Worm (Caenorhabditis elegans): ENCODE results near the gene C44B7.7.

The C44B7.7 gene

ce11 chrII:6858201-6858600 lies 21.8 kb downstream of the C44B7.7 start, which contains the start of gene dnj-5:
dnj-5 (minus strand) TSS chrII:6858301.
- no peak for TF ChIP-seq fos-1 (tag; optimal IDR thresholded peaks at IDR 0.05)
- no peak for TF ChIP-seq hmg-11 (tag; optimal IDR thresholded peaks at IDR 0.05)
- no peak for TF ChIP-seq fkh-10 (GFP tag; optimal IDR thresholded peaks at IDR 0.05)
- no peak for TF ChIP-seq nhr-67 (tag; optimal IDR thresholded peaks at IDR 0.05)
- TF ChIP-seq unc-62 (GFP tag; optimal IDR thresholded peaks at IDR 0.05) = no peak
- no peak for TF ChIP-seq ZK546.5 (tag; optimal IDR thresholded peaks at IDR 0.05)
- no peak for TF ChIP-seq lsy-12 (tag; optimal IDR thresholded peaks at IDR 0.05)
- TF ChIP-seq lin-15B (tag; optimal IDR thresholded peaks at IDR 0.05) = no peak
- TF ChIP-seq nhr-23 (tag; optimal IDR thresholded peaks at IDR 0.05) = no peak
- no peak for TF ChIP-seq ceh-16 (tag; optimal IDR thresholded peaks at IDR 0.05)
- TF ChIP-seq elt-3 (tag; optimal IDR thresholded peaks at IDR 0.05) = no peak
- TF ChIP-seq fkh-2 (tag; optimal IDR thresholded peaks at IDR 0.05) = no peak
- TF ChIP-seq nhr-25 (tag; optimal IDR thresholded peaks at IDR 0.05) = no peak
- TF ChIP-seq ceh-9 (tag; optimal IDR thresholded peaks at IDR 0.05) = no peak
- no peak for TF ChIP-seq ceh-28 (tag; optimal IDR thresholded peaks at IDR 0.05)
- TF ChIP-seq egl-27 (tag; optimal IDR thresholded peaks at IDR 0.05) = no peak

ce11 chrII:6853059-6853466 lies 26.9 kb downstream of the C44B7.7 start:
- TF ChIP-seq nhr-76 (tag; optimal IDR thresholded peaks at IDR 0.05) = no peak
- peak; percentile 20 for TF ChIP-seq ceh-28 (tag; optimal IDR thresholded peaks at IDR 0.05)
- no peak for TF ChIP-seq fkh-10 (GFP tag; optimal IDR thresholded peaks at IDR 0.05)
- TF ChIP-seq egl-27 (tag; optimal IDR thresholded peaks at IDR 0.05) = peak; percentile 94
- peak; percentile 31 for TF ChIP-seq pqm-1 (tag; optimal IDR thresholded peaks at IDR 0.05)
- peak; percentile 5 for TF ChIP-seq ceh-82 (tag; optimal IDR thresholded peaks at IDR 0.05)
- peak; percentile 78 for TF ChIP-seq lsy-12 (tag; optimal IDR thresholded peaks at IDR 0.05)
- peak; percentile 36 for TF ChIP-seq tbx-2 (tag; optimal IDR thresholded peaks at IDR 0.05)
- peak; percentile 37 for TF ChIP-seq ztf-4 (tag; optimal IDR thresholded peaks at IDR 0.05)
- TF ChIP-seq snpc-4 (tag; optimal IDR thresholded peaks at IDR 0.05) = peak; percentile 3
- TF ChIP-seq daf-12 (tag; optimal IDR thresholded peaks at IDR 0.05) = no peak
- TF ChIP-seq elt-3 (tag; optimal IDR thresholded peaks at IDR 0.05) = peak in 1 of 3 experiments; percentile 39
- no peak for TF ChIP-seq elt-1 (tag; optimal IDR thresholded peaks at IDR 0.05)
- peak; percentile 12 for TF ChIP-seq R02D3.7 (tag; optimal IDR thresholded peaks at IDR 0.05)
- TF ChIP-seq ztf-11 (tag; optimal IDR thresholded peaks at IDR 0.05) = no peak
- TF ChIP-seq zag-1 (tag; optimal IDR thresholded peaks at IDR 0.05) = no peak
- TF ChIP-seq ama-1 (optimal IDR thresholded peaks at IDR 0.05) = peak; percentile 55
- no peak for TF ChIP-seq mdl-1 (tag; optimal IDR thresholded peaks at IDR 0.05)
- no peak for TF ChIP-seq fos-1 (tag; optimal IDR thresholded peaks at IDR 0.05)
- no peak for TF ChIP-seq mml-1 (tag; optimal IDR thresholded peaks at IDR 0.05)
- peak; percentile 35 for TF ChIP-seq nhr-11 (tag; optimal IDR thresholded peaks at IDR 0.05)
- TF ChIP-seq nhr-25 (tag; optimal IDR thresholded peaks at IDR 0.05) = peak; percentile 56
- TF ChIP-seq unc-39 (tag; optimal IDR thresholded peaks at IDR 0.05) = no peak
- peak; percentile 85 for TF ChIP-seq lin-39 (tag; optimal IDR thresholded peaks at IDR 0.05)
- no peak for TF ChIP-seq nhr-77 (tag; optimal IDR thresholded peaks at IDR 0.05)
- TF ChIP-seq nhr-67 (tag; optimal IDR thresholded peaks at IDR 0.05) = no peak
- no peak for TF ChIP-seq ceh-9 (tag; optimal IDR thresholded peaks at IDR 0.05)
- TF ChIP-seq pha-4 (tag; optimal IDR thresholded peaks at IDR 0.05) = peak; percentile 58
- TF ChIP-seq nhr-28 (tag; optimal IDR thresholded peaks at IDR 0.05) = no peak
- peak; percentile 28 for TF ChIP-seq nhr-43 (tag; optimal IDR thresholded peaks at IDR 0.05; ENCODE audit: poor library complexity, severe bottlenecking)
- TF ChIP-seq nfya-1 (tag; optimal IDR thresholded peaks at IDR 0.05; ENCODE audit: insufficient read depth) = peak; percentile 75
- TF ChIP-seq sea-2 (GFP tag; optimal IDR thresholded peaks at IDR 0.05) = no peak
- TF ChIP-seq lin-15B (tag; optimal IDR thresholded peaks at IDR 0.05) = peak; percentile 47
- peak; percentile 46 for TF ChIP-seq elt-2 (tag; optimal IDR thresholded peaks at IDR 0.05)
- no peak for TF ChIP-seq unc-62 (GFP tag; optimal IDR thresholded peaks at IDR 0.05)
- TF ChIP-seq nhr-23 (tag; optimal IDR thresholded peaks at IDR 0.05) = peak; percentile 19
- no peak for TF ChIP-seq nhr-237 (tag; optimal IDR thresholded peaks at IDR 0.05)
- TF ChIP-seq fkh-2 (tag; optimal IDR thresholded peaks at IDR 0.05) = no peak
- TF ChIP-seq hmg-11 (tag; optimal IDR thresholded peaks at IDR 0.05) = peak; percentile 78
- peak; percentile 24 for TF ChIP-seq skn-1 (tag; optimal IDR thresholded peaks at IDR 0.05)
- peak; percentile 32 for TF ChIP-seq egl-5 (tag; optimal IDR thresholded peaks at IDR 0.05)

Measured in whole organism, L3 larva.